Fruit fly (Drosophila melanogaster): ENCODE data around the gene Nubp2.

Nubp2 gene

DNA sequence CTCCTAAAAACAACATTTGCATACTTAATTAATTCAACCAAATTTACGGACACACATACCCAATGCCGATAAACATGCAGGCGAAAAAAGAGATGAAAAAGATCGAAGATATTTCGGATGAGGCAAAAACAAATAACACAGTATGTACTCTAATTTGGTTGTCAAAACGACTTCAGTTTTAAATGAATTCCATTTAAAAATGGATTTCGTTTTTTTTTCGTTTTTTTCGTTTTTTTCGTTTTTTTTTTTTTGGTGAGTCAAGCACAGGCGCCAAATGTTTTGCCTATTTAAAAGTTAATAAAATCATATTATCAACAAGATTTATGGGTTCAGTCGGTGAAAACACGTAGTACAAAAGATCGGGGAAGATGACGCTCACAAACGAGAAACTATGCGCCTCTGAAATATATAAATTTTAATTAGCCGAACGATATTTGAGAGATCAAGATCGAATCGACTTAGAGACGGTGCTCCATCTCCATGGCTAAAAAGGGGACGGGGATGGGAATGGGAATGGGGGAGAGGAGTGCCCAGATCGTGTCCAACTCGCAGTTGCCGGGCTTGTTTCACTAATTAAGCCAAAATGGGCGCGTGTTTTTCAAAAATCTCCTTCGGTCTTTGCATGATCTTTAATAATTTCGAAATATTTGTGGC, 22.0 kb downstream of the Nubp2 start:
- no peak for TF ChIP-seq CG4854 (GFP tag; optimal IDR thresholded peaks at IDR 0.05)
- peak; percentile 51 for TF ChIP-seq sd (tag; optimal IDR thresholded peaks at IDR 0.05)
- TF ChIP-seq zfh2 (GFP tag; optimal IDR thresholded peaks at IDR 0.05): no peak
- TF ChIP-seq abd-A (tag; optimal IDR thresholded peaks at IDR 0.05): peak; percentile 81
- TF ChIP-seq Vsx1 (GFP tag; optimal IDR thresholded peaks at IDR 0.05): peak; percentile 43
- TF ChIP-seq CG11247 (GFP tag; IDR thresholded peaks at IDR 0.05): no peak
- TF ChIP-seq caup (GFP tag; optimal IDR thresholded peaks at IDR 0.05; ENCODE audit: severe bottlenecking): no peak
- peak; percentile 73 for TF ChIP-seq Awh (GFP tag; IDR thresholded peaks at IDR 0.05)
- no peak for TF ChIP-seq rib (GFP tag; IDR thresholded peaks at IDR 0.05)
- no peak for TF ChIP-seq CG6654 (GFP tag; optimal IDR thresholded peaks at IDR 0.05)
- TF ChIP-seq en (GFP tag; optimal IDR thresholded peaks at IDR 0.05): no peak
- TF ChIP-seq YL-1 (GFP tag; optimal IDR thresholded peaks at IDR 0.05): no peak
- TF ChIP-seq aop (GFP tag; IDR thresholded peaks at IDR 0.05): no peak
- TF ChIP-seq CG16815 (GFP tag; optimal IDR thresholded peaks at IDR 0.05): no peak
- no peak for TF ChIP-seq grau (tag; optimal IDR thresholded peaks at IDR 0.05)
- no peak for TF ChIP-seq CG3407 (GFP tag; optimal IDR thresholded peaks at IDR 0.05)
- TF ChIP-seq Blimp-1 (GFP tag; optimal IDR thresholded peaks at IDR 0.05): no peak
- TF ChIP-seq Hmr (GFP tag; optimal IDR thresholded peaks at IDR 0.05): no peak
- TF ChIP-seq CG18262 (tag; optimal IDR thresholded peaks at IDR 0.05): no peak
- TF ChIP-seq oc (tag; optimal IDR thresholded peaks at IDR 0.05): peak; percentile 33
- TF ChIP-seq ewg (GFP tag; optimal IDR thresholded peaks at IDR 0.05): no peak
- no peak for TF ChIP-seq Myb (GFP tag; optimal IDR thresholded peaks at IDR 0.05)
- TF ChIP-seq ERR (GFP tag; optimal IDR thresholded peaks at IDR 0.05): no peak
- TF ChIP-seq CG4820 (GFP tag; optimal IDR thresholded peaks at IDR 0.05): no peak
- peak; percentile 25 for TF ChIP-seq CG12769 (tag; optimal IDR thresholded peaks at IDR 0.05)
- no peak for TF ChIP-seq ttk (GFP tag; IDR thresholded peaks at IDR 0.05)
- no peak for TF ChIP-seq Bteb2 (GFP tag; optimal IDR thresholded peaks at IDR 0.05)
- TF ChIP-seq CG18476 (GFP tag; optimal IDR thresholded peaks at IDR 0.05): no peak
- TF ChIP-seq lab (GFP tag; optimal IDR thresholded peaks at IDR 0.05): no peak
- no peak for TF ChIP-seq ato (GFP tag; IDR thresholded peaks at IDR 0.05; ENCODE audit: partially characterized antibody)
- TF ChIP-seq sqz (GFP tag; optimal IDR thresholded peaks at IDR 0.05): peak; percentile 24
- TF ChIP-seq CG6765 (GFP tag; optimal IDR thresholded peaks at IDR 0.05): no peak
- no peak for TF ChIP-seq Opbp (GFP tag; IDR thresholded peaks at IDR 0.05; ENCODE audit: partially characterized antibody)
- no peak for TF ChIP-seq PHDP (tag; optimal IDR thresholded peaks at IDR 0.05)
- no peak for TF ChIP-seq CG1832 (GFP tag; optimal IDR thresholded peaks at IDR 0.05)
- peak; percentile 2 for TF ChIP-seq CG15269 (tag; optimal IDR thresholded peaks at IDR 0.05)
- TF ChIP-seq H15 (GFP tag; IDR thresholded peaks at IDR 0.05): no peak
- TF ChIP-seq chinmo (GFP tag; IDR thresholded peaks at IDR 0.05; ENCODE audit: partially characterized antibody): peak; percentile 63; the same call in 1 of the 4 replicates
- TF ChIP-seq vvl (GFP tag; IDR thresholded peaks at IDR 0.05): peak; percentile 46
- no peak for TF ChIP-seq Oaz (GFP tag; IDR thresholded peaks at IDR 0.05)
- TF ChIP-seq hbn (GFP tag; IDR thresholded peaks at IDR 0.05; ENCODE audit: partially characterized antibody): no peak
- TF ChIP-seq z (GFP tag; IDR thresholded peaks at IDR 0.05): no peak
- TF ChIP-seq ase (GFP tag; IDR thresholded peaks at IDR 0.05): no peak
- no peak for TF ChIP-seq HLHmδ (GFP tag; optimal IDR thresholded peaks at IDR 0.05)
- TF ChIP-seq sug (tag; optimal IDR thresholded peaks at IDR 0.05): no peak
- TF ChIP-seq lola (GFP tag; optimal IDR thresholded peaks at IDR 0.05): no peak
- no peak for TF ChIP-seq ATbp (GFP tag; optimal IDR thresholded peaks at IDR 0.05)
- TF ChIP-seq gsb-n (tag; optimal IDR thresholded peaks at IDR 0.05): no peak
- TF ChIP-seq sens (GFP tag): peak; percentile 54

Data from whole organism, embryonic.